Worm (Caenorhabditis elegans) whole organism, mixed stage, embryonic: ENCODE data around the gene K01A11.3.

Source experiments
- M03D4.4 ChIP-seq: sonication (generic microtip); optimal IDR thresholded peaks from 2 replicates; lab custom pipeline; 2017; ENCODE audit warnings: mild to moderate bottlenecking, missing genetic modification characterization, missing compliant biosample characterization
- bed-3 ChIP-seq: fragments of 200-800 bp; sonication (Bioruptor generic); optimal IDR thresholded peaks from 3 replicates; lab custom pipeline; 2018; ENCODE audit warnings: mild to moderate bottlenecking, missing genetic modification characterization, moderate library complexity, missing compliant biosample characterization
- blmp-1 ChIP-seq: fragments of 150-350 bp; optimal IDR thresholded peaks from 2 replicates; lab custom pipeline; 2014; ENCODE audit warnings: missing biosample characterization, missing genetic modification characterization
- ceh-39 ChIP-seq: fragments of 150-350 bp; optimal IDR thresholded peaks from 2 replicates; lab custom pipeline; 2014; ENCODE audit warnings: missing biosample characterization, missing genetic modification characterization
- ceh-43 ChIP-seq: fragments of 200-800 bp; sonication (Bioruptor generic); optimal IDR thresholded peaks from 2 replicates; lab custom pipeline; 2018; ENCODE audit warnings: mild to moderate bottlenecking, missing genetic modification characterization, moderate library complexity, missing compliant biosample characterization
- ceh-83 ChIP-seq: fragments of 200-800 bp; sonication (Bioruptor generic); optimal IDR thresholded peaks from 2 replicates; lab custom pipeline; 2018; ENCODE audit warnings: mild to moderate bottlenecking, missing genetic modification characterization, missing compliant biosample characterization
- ces-1 ChIP-seq: fragments of 150-350 bp; optimal IDR thresholded peaks from 2 replicates; lab custom pipeline; 2014; ENCODE audit warnings: missing biosample characterization, missing genetic modification reagents, missing genetic modification characterization
- cnd-1 ChIP-seq: fragments of 200-800 bp; sonication (Bioruptor generic); optimal IDR thresholded peaks from 2 replicates; lab custom pipeline; 2018; ENCODE audit warnings: mild to moderate bottlenecking, missing genetic modification characterization, missing compliant biosample characterization
- drap-1 ChIP-seq: fragments of 200-800 bp; sonication (Bioruptor generic); optimal IDR thresholded peaks from 3 replicates; lab custom pipeline; 2018; ENCODE audit warnings: mild to moderate bottlenecking, missing genetic modification characterization, missing compliant biosample characterization
- elt-1 ChIP-seq: sonication (generic microtip); optimal IDR thresholded peaks from 2 replicates; lab custom pipeline; 2017; ENCODE audit warnings: missing genetic modification characterization, mild to moderate bottlenecking, missing compliant biosample characterization, antibody characterized with exemption, moderate library complexity, borderline replicate concordance; ENCODE audit not compliant: insufficient read depth
- elt-3 ChIP-seq: fragments of 150-350 bp; optimal IDR thresholded peaks from 2 replicates; lab custom pipeline; 2014; ENCODE audit warnings: missing biosample characterization, missing genetic modification characterization
- flh-1 ChIP-seq: fragments of 200-800 bp; sonication (Bioruptor generic); optimal IDR thresholded peaks from 2 replicates; lab custom pipeline; 2018; ENCODE audit warnings: mild to moderate bottlenecking, missing genetic modification characterization, moderate library complexity, missing compliant biosample characterization
- ham-2 ChIP-seq: fragments of 200-800 bp; sonication (Bioruptor generic); optimal IDR thresholded peaks from 2 replicates; lab custom pipeline; 2018; ENCODE audit warnings: mild to moderate bottlenecking, missing genetic modification characterization, missing compliant biosample characterization
- hlh-1 ChIP-seq: fragments of 150-350 bp; optimal IDR thresholded peaks from 2 replicates; lab custom pipeline; 2014; ENCODE audit warnings: missing biosample characterization, missing genetic modification reagents, missing genetic modification characterization
- lin-13 ChIP-seq: fragments of 150-350 bp; optimal IDR thresholded peaks from 2 replicates; lab custom pipeline; 2014; ENCODE audit warnings: missing biosample characterization, missing genetic modification characterization
- lin-32 ChIP-seq: fragments of 200-800 bp; sonication (Bioruptor generic); optimal IDR thresholded peaks from 2 replicates; lab custom pipeline; 2018; ENCODE audit warnings: mild to moderate bottlenecking, missing genetic modification characterization, missing compliant biosample characterization
- lsy-2 ChIP-seq: fragments of 150-350 bp; optimal IDR thresholded peaks from 2 replicates; lab custom pipeline; 2014; ENCODE audit warnings: missing biosample characterization, missing genetic modification characterization
- mab-5 ChIP-seq: fragments of 150-350 bp; optimal IDR thresholded peaks from 2 replicates; lab custom pipeline; 2014; ENCODE audit warnings: missing biosample characterization, missing genetic modification characterization
- mep-1 ChIP-seq: fragments of 150-350 bp; optimal IDR thresholded peaks from 2 replicates; lab custom pipeline; 2017; ENCODE audit warnings: missing biosample characterization, missing genetic modification reagents, missing genetic modification characterization, inconsistent platforms
- mls-2 ChIP-seq: sonication (generic microtip); optimal IDR thresholded peaks from 2 replicates; lab custom pipeline; 2016; ENCODE audit warnings: mild to moderate bottlenecking, missing genetic modification characterization, moderate library complexity, missing compliant biosample characterization
- nhr-12 ChIP-seq: fragments of 150-350 bp; optimal IDR thresholded peaks from 2 replicates; lab custom pipeline; 2014; ENCODE audit warnings: missing biosample characterization, missing genetic modification characterization
- nhr-2 ChIP-seq: fragments of 150-350 bp; optimal IDR thresholded peaks from 2 replicates; lab custom pipeline; 2014; ENCODE audit warnings: missing biosample characterization, missing genetic modification characterization
- nhr-237 ChIP-seq: fragments of 150-350 bp; optimal IDR thresholded peaks from 2 replicates; lab custom pipeline; 2014; ENCODE audit warnings: missing biosample characterization, missing genetic modification characterization
- nhr-28 ChIP-seq: fragments of 150-350 bp; optimal IDR thresholded peaks from 2 replicates; lab custom pipeline; 2014; ENCODE audit warnings: missing biosample characterization, missing genetic modification characterization
- nhr-76 ChIP-seq: sonication (generic microtip); optimal IDR thresholded peaks from 2 replicates; lab custom pipeline; 2017; ENCODE audit warnings: missing biosample characterization, missing genetic modification characterization
- pha-4 ChIP-seq: fragments of 150-350 bp; optimal IDR thresholded peaks from 2 replicates; lab custom pipeline; 2018; ENCODE audit warnings: missing biosample characterization, missing genetic modification reagents, missing genetic modification characterization
- sem-2 ChIP-seq: fragments of 200-800 bp; sonication (Bioruptor generic); optimal IDR thresholded peaks from 2 replicates; lab custom pipeline; 2018; ENCODE audit warnings: mild to moderate bottlenecking, missing genetic modification characterization, missing compliant biosample characterization
- snpc-4 ChIP-seq: fragments of 150-350 bp; optimal IDR thresholded peaks from 2 replicates; lab custom pipeline; 2014; ENCODE audit warnings: missing biosample characterization, missing genetic modification characterization
- sptf-1 ChIP-seq: sonication (generic microtip); optimal IDR thresholded peaks from 2 replicates; lab custom pipeline; 2017; ENCODE audit warnings: mild to moderate bottlenecking, missing genetic modification characterization, moderate library complexity, missing compliant biosample characterization
- tbx-8 ChIP-seq: fragments of 200-800 bp; sonication (Bioruptor generic); optimal IDR thresholded peaks from 2 replicates; lab custom pipeline; 2018; ENCODE audit warnings: mild to moderate bottlenecking, missing genetic modification characterization, moderate library complexity, missing compliant biosample characterization
- unc-120 ChIP-seq: sonication (generic microtip); optimal IDR thresholded peaks from 2 replicates; lab custom pipeline; 2017; ENCODE audit warnings: missing genetic modification characterization, missing compliant biosample characterization; ENCODE audit not compliant: poor library complexity, severe bottlenecking
- unc-39 ChIP-seq: fragments of 150-350 bp; optimal IDR thresholded peaks from 2 replicates; lab custom pipeline; 2014; ENCODE audit warnings: missing biosample characterization, missing genetic modification characterization
- unc-62 ChIP-seq: fragments of 150-350 bp; optimal IDR thresholded peaks from 2 replicates; lab custom pipeline; 2014; ENCODE audit warnings: missing biosample characterization, missing genetic modification reagents, missing genetic modification characterization
- zip-8 ChIP-seq: fragments of 150-350 bp; optimal IDR thresholded peaks from 2 replicates; lab custom pipeline; 2014; ENCODE audit warnings: missing biosample characterization, missing genetic modification characterization
- ztf-11 ChIP-seq: fragments of 150-350 bp; optimal IDR thresholded peaks from 2 replicates; lab custom pipeline; 2014; ENCODE audit warnings: missing biosample characterization, missing genetic modification characterization

K01A11.3 gene

DNA sequence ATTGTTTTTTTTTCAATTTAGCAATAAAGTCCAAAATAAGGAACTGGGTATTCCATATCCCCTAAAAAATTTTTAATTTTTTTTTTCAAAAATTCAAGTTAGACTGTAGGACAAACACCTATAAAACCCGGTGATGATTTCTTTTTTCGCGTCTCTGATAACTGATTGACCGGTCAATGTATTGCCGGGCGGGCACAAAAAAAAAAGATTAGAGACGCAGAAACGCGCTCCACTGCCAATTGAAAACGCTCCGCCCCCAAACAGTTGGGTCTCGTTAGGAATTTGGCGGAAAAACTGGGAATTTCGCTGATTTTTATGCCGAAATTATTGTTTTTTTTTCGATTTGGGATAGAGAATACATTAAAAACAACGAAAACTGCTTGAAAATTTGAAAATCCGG is 16.0 kb upstream of the K01A11.3 start:
- no peak for TF ChIP-seq blmp-1 (tag; lab: Kevin White, UChicago)
- TF ChIP-seq ceh-83 (GFP tag; lab: Kevin White, UChicago), result no peak
- TF ChIP-seq, all 35 proteins: peak for 0

DNA sequence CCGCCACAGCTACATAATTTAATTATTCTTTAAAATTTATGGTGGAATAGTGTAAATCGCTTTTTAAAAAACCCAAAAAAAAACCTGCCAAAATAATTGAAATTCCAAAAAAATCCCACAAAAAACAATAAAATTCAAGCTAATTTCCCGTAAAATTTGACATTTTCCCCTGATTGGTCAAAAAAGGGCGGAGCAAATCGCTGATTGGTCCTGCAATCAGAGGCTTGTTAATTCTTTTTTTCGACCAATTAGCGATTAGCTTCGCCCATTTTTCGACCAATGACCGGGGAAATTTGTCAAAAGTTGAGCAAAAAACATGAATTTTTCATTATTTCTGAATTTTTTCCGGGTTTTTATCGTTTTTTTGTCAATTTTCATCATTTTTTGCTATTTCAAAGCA is 14.6 kb upstream of the K01A11.3 start:
- no peak for TF ChIP-seq blmp-1 (tag; lab: Kevin White, UChicago)
- TF ChIP-seq lsy-2 (tag; lab: Kevin White, UChicago), result no peak
- no peak for TF ChIP-seq lin-13
- no peak for TF ChIP-seq ces-1 (GFP tag; lab: Kevin White, UChicago)

DNA sequence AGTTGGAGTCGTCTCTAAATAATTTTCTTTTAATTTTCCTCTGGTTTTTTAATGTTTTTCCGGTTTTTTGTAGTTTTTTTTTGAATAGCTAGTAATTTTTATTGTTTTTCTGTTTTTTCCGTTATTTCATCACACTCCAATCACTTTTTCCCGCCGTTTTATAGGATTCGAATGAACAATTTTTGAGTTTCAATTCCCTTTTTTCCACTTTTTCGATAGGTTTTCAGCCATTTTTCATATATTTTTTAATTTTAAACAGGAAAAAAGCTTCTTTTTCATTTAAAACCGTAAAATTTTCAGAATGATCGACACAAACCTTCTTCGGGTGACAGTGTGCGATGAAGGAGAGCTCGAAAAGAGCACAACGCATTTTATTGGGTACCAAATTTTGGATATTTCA is 9.0 kb upstream of the K01A11.3 start, which contains the start of gene pph-6:
pph-6 (plus strand) TSS at position 301 of the 400 bp plus-strand sequence.
- TF ChIP-seq ztf-11 (no peak), snpc-4 (tag; lab: Kevin White, UChicago) (no peak), ceh-43 (GFP tag; lab: Kevin White, UChicago) (no peak), hlh-1 (tag; lab: Kevin White, UChicago) (no peak), ceh-39 (tag; lab: Kevin White, UChicago) (no peak), blmp-1 (tag; lab: Kevin White, UChicago) (no peak), M03D4.4 (tag; lab: Kevin White, UChicago) (no peak), nhr-237 (tag; lab: Kevin White, UChicago) (no peak), ces-1 (GFP tag; lab: Kevin White, UChicago) (no peak), sptf-1 (tag; lab: Kevin White, UChicago) (no peak), nhr-2 (tag; lab: Kevin White, UChicago) (no peak), zip-8 (tag; lab: Kevin White, UChicago) (no peak), mls-2 (tag; lab: Kevin White, UChicago) (no peak), ceh-83 (GFP tag; lab: Kevin White, UChicago) (no peak), lin-13 (no peak), nhr-76 (no peak), unc-120 (tag; lab: Kevin White, UChicago) (no peak), nhr-12 (tag; lab: Kevin White, UChicago) (no peak), elt-3 (tag; lab: Kevin White, UChicago) (no peak)

DNA sequence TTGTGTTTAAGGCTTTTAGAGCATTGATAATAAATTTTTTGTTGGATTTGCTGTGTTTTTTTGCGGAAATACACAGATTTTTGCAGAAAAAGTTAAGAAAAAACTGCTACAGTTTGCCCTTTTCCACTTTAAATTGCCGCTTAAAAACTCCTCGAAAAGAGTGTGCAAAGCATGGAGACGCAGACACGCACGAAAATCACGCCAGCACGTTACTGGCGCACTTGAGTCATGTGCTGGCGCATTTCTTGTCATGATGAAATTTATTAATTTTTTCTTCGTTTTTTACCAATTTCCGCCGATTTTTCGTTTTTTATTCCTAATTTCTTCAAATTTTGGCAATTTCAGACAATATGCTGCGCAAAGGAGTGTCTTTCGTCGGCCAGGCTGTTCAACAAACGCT is 7.6 kb upstream of the K01A11.3 start, which contains the start of gene C34C12.8:
C34C12.8 (plus strand) TSS at position 346 of the 400 bp plus-strand sequence.
- peak; percentile 1 for TF ChIP-seq unc-120 (tag; lab: Kevin White, UChicago)
- peak; percentile 92 for TF ChIP-seq ces-1 (GFP tag; lab: Kevin White, UChicago)
- TF ChIP-seq nhr-12 (tag; lab: Kevin White, UChicago), result no peak
- TF ChIP-seq elt-3 (tag; lab: Kevin White, UChicago), result no peak
- TF ChIP-seq hlh-1 (tag; lab: Kevin White, UChicago), result peak; percentile 42
- TF ChIP-seq tbx-8 (GFP tag; lab: Kevin White, UChicago), result peak; percentile 37
- no peak for TF ChIP-seq zip-8 (tag; lab: Kevin White, UChicago)
- no peak for TF ChIP-seq snpc-4 (tag; lab: Kevin White, UChicago)
- TF ChIP-seq ceh-83 (GFP tag; lab: Kevin White, UChicago), result no peak
- TF ChIP-seq nhr-2 (tag; lab: Kevin White, UChicago), result no peak
- TF ChIP-seq nhr-76, result no peak
- TF ChIP-seq lin-13, result peak; percentile 95
- peak; percentile 67 for TF ChIP-seq M03D4.4 (tag; lab: Kevin White, UChicago)
- peak; percentile 51 for TF ChIP-seq mls-2 (tag; lab: Kevin White, UChicago)
- TF ChIP-seq mep-1 (tag; lab: Kevin White, UChicago), result peak; percentile 90
- TF ChIP-seq mab-5 (tag; lab: Kevin White, UChicago), result no peak
- TF ChIP-seq ztf-11, result no peak
- no peak for TF ChIP-seq lin-32 (GFP tag; lab: Kevin White, UChicago)
- TF ChIP-seq elt-1 (tag; lab: Kevin White, UChicago), result no peak
- no peak for TF ChIP-seq unc-39 (tag; lab: Kevin White, UChicago)
- peak; percentile 62 for TF ChIP-seq ceh-39 (tag; lab: Kevin White, UChicago)
- TF ChIP-seq cnd-1 (tag; lab: Kevin White, UChicago), result peak; percentile 56
- no peak for TF ChIP-seq sem-2 (GFP tag; lab: Kevin White, UChicago)
- TF ChIP-seq blmp-1 (tag; lab: Kevin White, UChicago), result no peak
- peak; percentile 3 for TF ChIP-seq unc-62 (GFP tag; lab: Kevin White, UChicago)
- peak; percentile 32 for TF ChIP-seq ceh-43 (GFP tag; lab: Kevin White, UChicago)
- TF ChIP-seq lsy-2 (tag; lab: Kevin White, UChicago), result peak; percentile 88
- peak; percentile 80 for TF ChIP-seq nhr-237 (tag; lab: Kevin White, UChicago)
- TF ChIP-seq pha-4 (tag; lab: Kevin White, UChicago), result peak; percentile 90
- no peak for TF ChIP-seq flh-1 (GFP tag; lab: Kevin White, UChicago)
- TF ChIP-seq nhr-28 (tag; lab: Kevin White, UChicago), result peak; percentile 4
- TF ChIP-seq ham-2 (GFP tag; lab: Kevin White, UChicago), result no peak
- TF ChIP-seq drap-1 (GFP tag; lab: Kevin White, UChicago), result peak; percentile 39
- TF ChIP-seq bed-3, result no peak
- peak; percentile 67 for TF ChIP-seq sptf-1 (tag; lab: Kevin White, UChicago)
